Worm (Caenorhabditis elegans) whole organism, L4/young adult: ENCODE results near the gene Y43F8B.28.

Experiments
- W03F9.2 ChIP-seq: fragments of 150-350 bp; optimal IDR thresholded peaks from 2 replicates; lab custom pipeline; 2014; ENCODE audit warnings: missing biosample characterization, missing genetic modification characterization
- him-1 ChIP-seq: sonication (generic microtip); optimal IDR thresholded peaks from 2 replicates; lab custom pipeline; 2016; ENCODE audit warnings: missing genotype, missing genetic modification reagents, missing genetic modification characterization, missing compliant biosample characterization

DNA sequence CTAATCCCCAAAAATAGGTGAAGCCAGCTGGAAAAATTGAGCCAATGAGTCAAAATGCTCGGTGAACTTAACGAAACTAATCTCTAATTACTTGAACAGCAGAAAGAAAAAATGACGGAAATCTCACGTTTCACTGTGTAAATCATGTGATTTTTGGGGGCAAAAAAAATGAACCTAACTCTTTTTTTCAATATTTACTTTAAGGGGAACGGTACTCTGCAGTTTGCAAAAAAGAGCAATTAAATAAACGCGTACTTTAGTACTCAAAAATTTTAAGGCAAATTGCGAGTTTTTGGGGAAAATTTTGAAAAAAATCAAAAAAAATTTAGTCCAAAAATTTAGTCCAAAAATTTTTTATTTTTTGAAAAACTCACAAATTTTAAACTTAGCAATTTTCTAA is 45.9 kb downstream of the Y43F8B.28 start:
- no peak for TF ChIP-seq him-1
- TF ChIP-seq W03F9.2 (tag; lab: Kevin White, UChicago) = no peak
